Fruit fly (Drosophila melanogaster) S2 (cell line): Measurements from ENCODE around the gene CG31183.

Experiments
- CG8478 ChIP-seq: fragments of >200 bp; optimal IDR thresholded peaks from 2 replicates; lab custom pipeline; 2018
- CTCF ChIP-seq, 2 experiments: fragments of >200 bp; optimal IDR thresholded peaks; 2 replicates each; lab custom pipeline; 2018

dm6 chr3R:15816276-15816675 is 59.5 kb downstream of the CG31183 start:
- no peak for TF ChIP-seq CG8478 (lab: Kevin White, UChicago)
- no peak for TF ChIP-seq CTCF (optimal IDR thresholded peaks at IDR 0.05; lab: Kevin White, UChicago)
